Worm (Caenorhabditis elegans): ENCODE results near the gene mog-3.

mog-3 gene

ce11 chrIII:5268486-5268885 is 39.9 kb upstream of the mog-3 start:
- no peak for TF ChIP-seq lin-38 (GFP tag; IDR thresholded peaks at IDR 0.05)
- no peak for TF ChIP-seq daf-12 (tag; optimal IDR thresholded peaks at IDR 0.05)
- TF ChIP-seq aly-2 (tag; optimal IDR thresholded peaks at IDR 0.05): no peak
- no peak for TF ChIP-seq nhr-10 (tag; optimal IDR thresholded peaks at IDR 0.05)
- no peak for TF ChIP-seq nhr-25 (tag; optimal IDR thresholded peaks at IDR 0.05; ENCODE audit: borderline replicate concordance, insufficient read depth)
- TF ChIP-seq mep-1 (tag; optimal IDR thresholded peaks at IDR 0.05): peak; percentile 38
- no peak for TF ChIP-seq nhr-111 (GFP tag; optimal IDR thresholded peaks at IDR 0.05)
- TF ChIP-seq dve-1 (tag; optimal IDR thresholded peaks at IDR 0.05; ENCODE audit: insufficient read depth): peak; percentile 62
- no peak for TF ChIP-seq egl-27 (tag; optimal IDR thresholded peaks at IDR 0.05)
- no peak for TF ChIP-seq duxl-1 (tag; optimal IDR thresholded peaks at IDR 0.05; ENCODE audit: poor library complexity)
- no peak for TF ChIP-seq gei-8 (GFP tag; optimal IDR thresholded peaks at IDR 0.05)
- TF ChIP-seq hif-1 (tag; optimal IDR thresholded peaks at IDR 0.05): no peak
- no peak for TF ChIP-seq nhr-11 (tag; optimal IDR thresholded peaks at IDR 0.05)
- TF ChIP-seq F37D6.2 (tag; optimal IDR thresholded peaks at IDR 0.05): no peak
- TF ChIP-seq F49E8.2 (tag; optimal IDR thresholded peaks at IDR 0.05; ENCODE audit: borderline replicate concordance): no peak
- TF ChIP-seq cey-2 (tag; optimal IDR thresholded peaks at IDR 0.05; ENCODE audit: borderline replicate concordance, insufficient read depth): no peak
- no peak for TF ChIP-seq nhr-102 (tag; optimal IDR thresholded peaks at IDR 0.05)
- no peak for TF ChIP-seq fkh-10 (GFP tag; optimal IDR thresholded peaks at IDR 0.05)
- TF ChIP-seq lin-29 (GFP tag; IDR thresholded peaks at IDR 0.05): no peak
- TF ChIP-seq nhr-77 (tag; optimal IDR thresholded peaks at IDR 0.05): peak; percentile 83
- no peak for TF ChIP-seq daf-16 (GFP tag; optimal IDR thresholded peaks at IDR 0.05)
- TF ChIP-seq daf-16 (tag; optimal IDR thresholded peaks at IDR 0.05): peak; percentile 64

ce11 chrIII:5269814-5270213 is 38.6 kb upstream of the mog-3 start, which contains the start of gene ZC395.4:
TSS of gene ZC395.4 (plus strand) at chrIII:5270114.
- no peak for TF ChIP-seq mdt-29 (GFP tag; IDR thresholded peaks at IDR 0.05)
- no peak for TF ChIP-seq lin-13 (GFP tag; optimal IDR thresholded peaks at IDR 0.05)
- TF ChIP-seq lin-15B (tag; optimal IDR thresholded peaks at IDR 0.05): no peak
- no peak for TF ChIP-seq spr-3 (GFP tag; optimal IDR thresholded peaks at IDR 0.05)
- no peak for TF ChIP-seq daf-16 (GFP tag; optimal IDR thresholded peaks at IDR 0.05)
- TF ChIP-seq daf-16 (tag; optimal IDR thresholded peaks at IDR 0.05): no peak
- TF ChIP-seq lin-39 (tag; optimal IDR thresholded peaks at IDR 0.05): no peak
- no peak for TF ChIP-seq pqm-1 (tag; optimal IDR thresholded peaks at IDR 0.05)
- TF ChIP-seq sdz-12 (GFP tag; optimal IDR thresholded peaks at IDR 0.05): no peak
- TF ChIP-seq vab-7 (GFP tag; IDR thresholded peaks at IDR 0.05): no peak
- TF ChIP-seq zag-1 (tag; optimal IDR thresholded peaks at IDR 0.05): no peak
- TF ChIP-seq ZK337.2 (GFP tag; IDR thresholded peaks at IDR 0.05): no peak
- no peak for TF ChIP-seq dmd-9 (GFP tag; IDR thresholded peaks at IDR 0.05)
- no peak for TF ChIP-seq madf-5 (GFP tag; IDR thresholded peaks at IDR 0.05)
- no peak for TF ChIP-seq T26A8.4 (GFP tag; IDR thresholded peaks at IDR 0.05)
- TF ChIP-seq nhr-11 (tag; optimal IDR thresholded peaks at IDR 0.05): no peak
- no peak for TF ChIP-seq unc-62 (GFP tag; optimal IDR thresholded peaks at IDR 0.05 in 1 of 2)
- TF ChIP-seq unc-62 (tag; optimal IDR thresholded peaks at IDR 0.05): no peak
- TF ChIP-seq mxl-2 (GFP tag; conservative IDR thresholded peaks at IDR 0.05): no peak

- TF ChIP-seq nhr-77 (tag; optimal IDR thresholded peaks at IDR 0.05): no peak
- no peak for TF ChIP-seq lin-15B (tag; optimal IDR thresholded peaks at IDR 0.05)
- no peak for TF ChIP-seq skn-1 (tag; optimal IDR thresholded peaks at IDR 0.05)
- no peak for TF ChIP-seq daf-12 (tag; optimal IDR thresholded peaks at IDR 0.05)
- 0 out of 2 replicates have a peak, but pooled peaks have one; percentile 21 for TF ChIP-seq hmg-1.1 (GFP tag; IDR thresholded peaks at IDR 0.05)
- TF ChIP-seq jun-1 (tag; optimal IDR thresholded peaks at IDR 0.05): no peak
- 0 out of 2 replicates have a peak, but pooled peaks have one; percentile 36 for TF ChIP-seq lin-1 (GFP tag; IDR thresholded peaks at IDR 0.05)
- no peak for TF ChIP-seq ceh-44 (GFP tag; IDR thresholded peaks at IDR 0.05)
- peak in 1 of 2 experiments; percentile 49 for TF ChIP-seq lsy-2 (tag; optimal IDR thresholded peaks at IDR 0.05)
- no peak for TF ChIP-seq daf-16 (GFP tag; optimal IDR thresholded peaks at IDR 0.05)
- peak; percentile 0 for TF ChIP-seq daf-16 (tag; optimal IDR thresholded peaks at IDR 0.05)
- TF ChIP-seq ceh-62 (tag; optimal IDR thresholded peaks at IDR 0.05): no peak
- no peak for TF ChIP-seq madf-9 (GFP tag; conservative IDR thresholded peaks at IDR 0.05)
- peak; percentile 62; the same call in 1 of the 2 replicates for TF ChIP-seq T26A8.4 (GFP tag; IDR thresholded peaks at IDR 0.05)
- no peak for TF ChIP-seq unc-130 (GFP tag; optimal IDR thresholded peaks at IDR 0.05)
- TF ChIP-seq mep-1 (tag; optimal IDR thresholded peaks at IDR 0.05): no peak
- no peak for TF ChIP-seq F10B5.3 (tag; optimal IDR thresholded peaks at IDR 0.05)
- TF ChIP-seq hlh-30 (tag; optimal IDR thresholded peaks at IDR 0.05; ENCODE audit: insufficient read depth): no peak
Measured at ce11 chrIII:5273396-5273857, 35.0 kb upstream of the mog-3 start, which contains the start of gene ztf-8. TSS of gene ztf-8 (minus strand) at chrIII:5273471.
